Fruit fly (Drosophila melanogaster): ENCODE data around the gene Cpr67Fb.

Cpr67Fb gene

DNA sequence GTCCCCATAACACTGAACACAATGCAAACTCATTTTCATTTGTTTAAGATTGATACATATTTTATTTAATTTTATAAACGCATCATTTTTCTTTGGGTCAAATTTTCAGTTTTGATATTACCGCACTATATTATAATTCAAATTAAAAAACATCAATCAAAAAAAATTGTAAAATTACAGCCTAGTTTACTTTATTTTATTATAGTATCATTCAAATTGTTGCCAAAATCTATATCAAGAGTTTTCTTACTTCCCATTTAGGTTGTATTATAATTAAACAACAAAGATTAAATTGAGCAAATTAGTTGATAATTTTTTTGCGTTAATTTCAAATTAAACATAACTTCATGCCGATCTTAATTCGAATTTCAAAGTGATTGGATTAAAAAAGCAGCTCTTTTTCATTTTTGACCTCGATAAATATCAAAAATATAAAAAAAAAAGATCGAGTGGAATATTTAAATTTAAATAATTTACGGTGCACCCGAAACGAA lies 42.1 kb upstream of the Cpr67Fb start (continued):
- TF ChIP-seq Hr38 (GFP tag; optimal IDR thresholded peaks at IDR 0.05) (no peak), Ets96B (tag; optimal IDR thresholded peaks at IDR 0.05) (peak; percentile 80), CG10669 (GFP tag; optimal IDR thresholded peaks at IDR 0.05) (peak; percentile 72), salr (GFP tag; optimal IDR thresholded peaks at IDR 0.05) (peak in 1 of 2 experiments; percentile 90), CG8119 (GFP tag; IDR thresholded peaks at IDR 0.05) (0 out of 3 replicates have a peak, but pooled peaks have one; percentile 12), CG8319 (GFP tag; optimal IDR thresholded peaks at IDR 0.05) (peak; percentile 39), CG34406 (GFP tag; optimal IDR thresholded peaks at IDR 0.05) (peak; percentile 88), fd85E (GFP tag; optimal IDR thresholded peaks at IDR 0.05) (no peak), CG32006 (GFP tag; optimal IDR thresholded peaks at IDR 0.05) (peak; percentile 87), fd59A (GFP tag; optimal IDR thresholded peaks at IDR 0.05) (peak; percentile 46), CG6808 (GFP tag; optimal IDR thresholded peaks at IDR 0.05) (peak; percentile 27), Blimp-1 (GFP tag; optimal IDR thresholded peaks at IDR 0.05) (peak; percentile 45), CG11902 (GFP tag; optimal IDR thresholded peaks at IDR 0.05) (peak; percentile 58), CG11762 (GFP tag; optimal IDR thresholded peaks at IDR 0.05; ENCODE audit: insufficient read depth) (peak; percentile 71), CG3919 (GFP tag; optimal IDR thresholded peaks at IDR 0.05) (peak; percentile 72), Sox15 (GFP tag; optimal IDR thresholded peaks at IDR 0.05) (peak; percentile 73), CG4318 (GFP tag; optimal IDR thresholded peaks at IDR 0.05) (peak; percentile 75), ss (GFP tag; optimal IDR thresholded peaks at IDR 0.05) (peak in 1 of 2 experiments; percentile 59), svp (GFP tag) (peak; percentile 88), CG7368 (GFP tag; optimal IDR thresholded peaks at IDR 0.05) (no peak), CG10631 (GFP tag; optimal IDR thresholded peaks at IDR 0.05) (peak; percentile 80), OdsH (GFP tag; optimal IDR thresholded peaks at IDR 0.05) (peak; percentile 80), topi (GFP tag; optimal IDR thresholded peaks at IDR 0.05) (peak; percentile 86), Lpt (GFP tag; optimal IDR thresholded peaks at IDR 0.05) (no peak)

DNA sequence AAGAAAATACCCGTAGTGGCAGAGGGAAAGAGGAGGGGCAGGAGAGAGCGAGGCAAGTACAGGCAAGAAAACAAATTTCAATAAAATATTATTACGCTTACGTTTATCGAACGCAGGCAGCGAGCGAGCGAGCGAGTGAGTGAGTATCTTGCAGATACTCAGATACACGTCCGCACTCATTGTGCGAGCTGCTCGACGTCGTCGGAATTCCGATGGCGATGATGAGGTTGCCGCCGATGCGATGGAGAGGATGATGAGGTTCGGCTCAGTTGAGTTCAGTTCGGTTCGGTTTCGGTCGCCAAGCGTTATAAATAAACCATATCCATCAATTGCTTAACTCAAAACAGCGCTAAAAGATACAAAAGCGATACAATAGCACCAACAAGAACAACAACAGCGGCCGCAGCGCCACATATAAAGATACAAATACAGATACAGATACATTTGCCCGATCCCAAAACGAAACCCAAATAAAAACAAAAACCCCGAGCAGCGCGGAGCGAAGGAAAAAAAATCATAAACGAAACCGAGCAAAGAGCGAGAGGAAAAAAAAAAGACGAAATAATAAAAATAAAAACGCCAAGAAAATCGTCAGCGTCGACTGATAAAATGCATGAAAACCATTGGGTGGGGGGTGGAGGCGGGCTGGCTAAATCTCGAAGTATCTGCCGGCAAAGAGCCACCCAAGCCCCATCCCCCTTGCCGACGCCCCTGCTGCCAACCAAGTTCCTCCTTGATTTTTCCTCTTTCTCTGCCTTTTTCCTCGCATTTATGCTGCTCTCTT lies 41.4 kb upstream of the Cpr67Fb start:
- TF ChIP-seq Ets21C (GFP tag; optimal IDR thresholded peaks at IDR 0.05) (peak; percentile 31), salr (GFP tag; optimal IDR thresholded peaks at IDR 0.05) (peak; percentile 69 to 94), CG4318 (GFP tag; optimal IDR thresholded peaks at IDR 0.05) (peak; percentile 43), CG3032 (tag; optimal IDR thresholded peaks at IDR 0.05) (peak; percentile 74), esn (GFP tag; optimal IDR thresholded peaks at IDR 0.05) (peak; percentile 75), Smox (GFP tag; optimal IDR thresholded peaks at IDR 0.05) (peak; percentile 65), fkh (GFP tag; optimal IDR thresholded peaks at IDR 0.05) (no peak), pdm3 (GFP tag; optimal IDR thresholded peaks at IDR 0.05) (peak; percentile 84), CG6792 (GFP tag; optimal IDR thresholded peaks at IDR 0.05) (peak; percentile 78), Blimp-1 (GFP tag; optimal IDR thresholded peaks at IDR 0.05) (peak; percentile 76), Met (GFP tag; optimal IDR thresholded peaks at IDR 0.05) (peak; percentile 78), spab (GFP tag; optimal IDR thresholded peaks at IDR 0.05) (peak; percentile 97), lz (GFP tag; optimal IDR thresholded peaks at IDR 0.05) (peak; percentile 64), fd59A (GFP tag; optimal IDR thresholded peaks at IDR 0.05) (peak; percentile 82), vri (GFP tag; optimal IDR thresholded peaks at IDR 0.05) (peak; percentile 87), CG9139 (GFP tag; optimal IDR thresholded peaks at IDR 0.05) (peak; percentile 99), CG11762 (GFP tag; optimal IDR thresholded peaks at IDR 0.05; ENCODE audit: insufficient read depth) (peak; percentile 74), Hr4 (GFP tag; optimal IDR thresholded peaks at IDR 0.05) (peak; percentile 67), Eip93F (GFP tag; optimal IDR thresholded peaks at IDR 0.05) (peak; percentile 70), CG6808 (GFP tag; optimal IDR thresholded peaks at IDR 0.05) (peak; percentile 99), CG8119 (GFP tag; IDR thresholded peaks at IDR 0.05) (peak; percentile 97), acj6 (GFP tag; optimal IDR thresholded peaks at IDR 0.05) (peak; percentile 43), CG6163 (GFP tag; IDR thresholded peaks at IDR 0.05) (peak; percentile 97), Hr39 (GFP tag; optimal IDR thresholded peaks at IDR 0.05) (peak; percentile 60), ss (GFP tag; optimal IDR thresholded peaks at IDR 0.05) (peak; percentile 99), CG8319 (GFP tag; optimal IDR thresholded peaks at IDR 0.05) (peak; percentile 71), Ets96B (tag; optimal IDR thresholded peaks at IDR 0.05) (peak; percentile 83), CG31627 (GFP tag; optimal IDR thresholded peaks at IDR 0.05) (peak; percentile 47), CG6276 (GFP tag; optimal IDR thresholded peaks at IDR 0.05) (peak; percentile 98), CG8632 (GFP tag; optimal IDR thresholded peaks at IDR 0.05) (peak; percentile 77), achi (GFP tag; optimal IDR thresholded peaks at IDR 0.05) (peak; percentile 81), Lpt (GFP tag; optimal IDR thresholded peaks at IDR 0.05) (peak; percentile 97), CG11902 (GFP tag; optimal IDR thresholded peaks at IDR 0.05) (peak; percentile 12), CG1621 (tag; optimal IDR thresholded peaks at IDR 0.05) (peak; percentile 88)

Measured in whole organism, prepupa.